Worm (Caenorhabditis elegans): ENCODE results near the gene F41E6.1.
"Not testable (repeated sequence)": the region's sequence is repeated elsewhere in the genome, so short reads cannot be mapped to it uniquely, and the experiment has no call there.

The F41E6.1 gene

ce11 chrV:8622314-8622713 is at the start of gene F41E6.1:
TSS of gene F41E6.1 (plus strand) at chrV:8622614.
- no peak for TF ChIP-seq spr-1 (tag; optimal IDR thresholded peaks at IDR 0.05)
- TF ChIP-seq D1046.2 (GFP tag; IDR thresholded peaks at IDR 0.05) = no peak
- no peak for TF ChIP-seq skn-1 (tag; optimal IDR thresholded peaks at IDR 0.05)
- no peak for TF ChIP-seq nhr-41 (GFP tag; IDR thresholded peaks at IDR 0.05)
- no peak for TF ChIP-seq ZK337.2 (GFP tag; IDR thresholded peaks at IDR 0.05)
- no peak for TF ChIP-seq nhr-237 (tag; optimal IDR thresholded peaks at IDR 0.05)
- no peak for TF ChIP-seq egl-27 (tag; optimal IDR thresholded peaks at IDR 0.05)
- no peak for TF ChIP-seq saeg-2 (GFP tag; IDR thresholded peaks at IDR 0.05)

ce11 chrV:8574762-8575161 is 47.7 kb upstream of the F41E6.1 start, which contains the start of gene F25G6.1:
TSS of gene F25G6.1 (plus strand) at chrV:8575062.
- TF ChIP-seq rbr-2 (tag; optimal IDR thresholded peaks at IDR 0.05); fkh-10 (GFP tag; optimal IDR thresholded peaks at IDR 0.05); nhr-6 (tag; optimal IDR thresholded peaks at IDR 0.05): not testable (repeated sequence)

ce11 chrV:8580961-8581360 is 41.5 kb upstream of the F41E6.1 start, which contains the start of gene C10B5.1:
TSS of gene C10B5.1 (plus strand) at chrV:8581261.
- TF ChIP-seq mdt-29 (GFP tag; IDR thresholded peaks at IDR 0.05) = no peak
- TF ChIP-seq unc-62 (GFP tag; optimal IDR thresholded peaks at IDR 0.05 in 1 of 2) = no peak
- no peak for TF ChIP-seq unc-62 (tag; optimal IDR thresholded peaks at IDR 0.05)
- no peak for TF ChIP-seq ceh-44 (GFP tag; IDR thresholded peaks at IDR 0.05)
- no peak for TF ChIP-seq lsy-2 (tag; optimal IDR thresholded peaks at IDR 0.05)
- no peak for TF ChIP-seq arid-1 (GFP tag; conservative IDR thresholded peaks at IDR 0.05)
- no peak for TF ChIP-seq zfp-2 (tag; optimal IDR thresholded peaks at IDR 0.05)
- TF ChIP-seq rbr-2 (tag; optimal IDR thresholded peaks at IDR 0.05) = no peak

- TF ChIP-seq madf-9 (GFP tag; conservative IDR thresholded peaks at IDR 0.05) = no peak
- no peak for TF ChIP-seq Y5F2A.4 (GFP tag; optimal IDR thresholded peaks at IDR 0.05)
- no peak for TF ChIP-seq zfp-3 (GFP tag; conservative IDR thresholded peaks at IDR 0.05)
- TF ChIP-seq aha-1 (tag) = no peak
- TF ChIP-seq dve-1 (tag; optimal IDR thresholded peaks at IDR 0.05; ENCODE audit: insufficient read depth) = no peak
- TF ChIP-seq tag-97 (GFP tag; IDR thresholded peaks at IDR 0.05) = no peak
- no peak for TF ChIP-seq hif-1 (tag; optimal IDR thresholded peaks at IDR 0.05)
- no peak for TF ChIP-seq nhr-42 (GFP tag; IDR thresholded peaks at IDR 0.05)
- no peak for TF ChIP-seq ztf-7 (tag; optimal IDR thresholded peaks at IDR 0.05)
- no peak for TF ChIP-seq php-3 (GFP tag; IDR thresholded peaks at IDR 0.05)
- TF ChIP-seq daf-16 (GFP tag; optimal IDR thresholded peaks at IDR 0.05) = no peak
- no peak for TF ChIP-seq daf-16 (tag; optimal IDR thresholded peaks at IDR 0.05)
- TF ChIP-seq mxl-3 (GFP tag; optimal IDR thresholded peaks at IDR 0.05) = no peak
Observed at ce11 chrV:8586472-8586871, 35.9 kb upstream of the F41E6.1 start.

ce11 chrV:8586920-8587319 is 35.5 kb upstream of the F41E6.1 start:
- TF ChIP-seq dve-1 (tag; optimal IDR thresholded peaks at IDR 0.05; ENCODE audit: insufficient read depth) (peak; percentile 71), dmd-6 (GFP tag; IDR thresholded peaks at IDR 0.05) (peak; percentile 58), ama-1 (optimal IDR thresholded peaks at IDR 0.05) (no peak), nhr-237 (tag; optimal IDR thresholded peaks at IDR 0.05) (no peak), daf-16 (GFP tag; optimal IDR thresholded peaks at IDR 0.05) (no peak), daf-16 (tag; optimal IDR thresholded peaks at IDR 0.05) (peak; percentile 90), T20F7.1 (GFP tag; optimal IDR thresholded peaks at IDR 0.05) (peak; percentile 24), nhr-48 (tag; optimal IDR thresholded peaks at IDR 0.05) (peak; percentile 36), pqm-1 (tag; optimal IDR thresholded peaks at IDR 0.05) (peak; percentile 26), nhr-28 (tag; optimal IDR thresholded peaks at IDR 0.05) (peak; percentile 46), unc-62 (GFP tag; optimal IDR thresholded peaks at IDR 0.05 in 1 of 2) (no peak), unc-62 (tag; optimal IDR thresholded peaks at IDR 0.05) (no peak)
